Worm (Caenorhabditis elegans) whole organism, L4 larva: ENCODE data around the gene F41H10.4.

Source experiments
- F10B5.3 ChIP-seq: sonication (generic microtip); optimal IDR thresholded peaks from 2 replicates; lab custom pipeline; 2016; ENCODE audit warnings: mild to moderate bottlenecking, missing genetic modification characterization, missing compliant biosample characterization
- F26F4.8 ChIP-seq: fragments of 200-800 bp; sonication (Bioruptor generic); conservative IDR thresholded peaks from 2 replicates; pipeline ENCODE4 v1.3.6; 2022; ENCODE audit warnings: missing genetic modification characterization, missing compliant biosample characterization
- F37D6.2 ChIP-seq: sonication (generic microtip); optimal IDR thresholded peaks from 2 replicates; lab custom pipeline; 2016; ENCODE audit warnings: mild to moderate bottlenecking, missing genetic modification characterization, missing compliant biosample characterization
- F49E8.2 ChIP-seq: sonication (generic microtip); optimal IDR thresholded peaks from 2 replicates; lab custom pipeline; 2016; ENCODE audit warnings: missing compliant biosample characterization, mild to moderate bottlenecking, missing genetic modification characterization, borderline replicate concordance
- Y48G9A.11 ChIP-seq: fragments of 200-800 bp; sonication (Bioruptor generic); IDR thresholded peaks from 2 replicates; pipeline ENCODE4 v1.3.6; 2022; ENCODE audit warnings: missing genetic modification reagents, missing genetic modification characterization, missing compliant biosample characterization
- Y75B8A.6 ChIP-seq: fragments of 200-800 bp; sonication (Bioruptor generic); IDR thresholded peaks from 2 replicates; pipeline ENCODE4 v1.3.6; 2022; ENCODE audit warnings: missing genetic modification reagents, missing genetic modification characterization, missing compliant biosample characterization
- ama-1 ChIP-seq: fragments of 150-350 bp; optimal IDR thresholded peaks from 2 replicates; lab custom pipeline; 2014; ENCODE audit warnings: inconsistent platforms, mixed read lengths
- ceh-28 ChIP-seq: fragments of 150-350 bp; optimal IDR thresholded peaks from 2 replicates; lab custom pipeline; 2014; ENCODE audit warnings: missing biosample characterization, missing genetic modification reagents, missing genetic modification characterization
- ceh-82 ChIP-seq: sonication (generic microtip); optimal IDR thresholded peaks from 2 replicates; lab custom pipeline; 2017; ENCODE audit warnings: missing biosample characterization, missing genetic modification characterization
- cey-2 ChIP-seq: sonication (generic microtip); optimal IDR thresholded peaks from 3 replicates; lab custom pipeline; 2017; ENCODE audit warnings: missing genetic modification characterization, mild to moderate bottlenecking, missing compliant biosample characterization, antibody characterized with exemption, borderline replicate concordance; ENCODE audit not compliant: insufficient read depth
- dmd-8 ChIP-seq: fragments of 200-800 bp; sonication (Bioruptor generic); IDR thresholded peaks from 2 replicates; pipeline ENCODE4 v1.3.6; 2022; ENCODE audit warnings: missing genetic modification characterization, missing compliant biosample characterization
- egl-27 ChIP-seq: sonication (generic microtip); optimal IDR thresholded peaks from 3 replicates; lab custom pipeline; 2017; ENCODE audit warnings: missing biosample characterization, missing genetic modification reagents, missing genetic modification characterization
- fos-1 ChIP-seq: fragments of 150-350 bp; optimal IDR thresholded peaks from 2 replicates; lab custom pipeline; 2014; ENCODE audit warnings: missing biosample characterization, missing genetic modification characterization
- gei-8 ChIP-seq: fragments of 200-800 bp; sonication (Bioruptor generic); optimal IDR thresholded peaks from 2 replicates; lab custom pipeline; 2018; ENCODE audit warnings: mild to moderate bottlenecking, missing genetic modification characterization, missing compliant biosample characterization
- hif-1 ChIP-seq, 2 experiments: sonication (generic microtip); optimal IDR thresholded peaks; 2 replicates each; lab custom pipeline; 2016 to 2017; ENCODE audit warnings: missing compliant biosample characterization in 2 of 2, missing genetic modification characterization in 2 of 2, missing genetic modification reagents in 2 of 2, missing genotype in 2 of 2, mild to moderate bottlenecking in 1 of 2
- hlh-30 ChIP-seq: sonication (generic microtip); optimal IDR thresholded peaks from 2 replicates; lab custom pipeline; 2017; ENCODE audit warnings: antibody characterized with exemption, mild to moderate bottlenecking, missing genetic modification characterization, missing compliant biosample characterization; ENCODE audit not compliant: insufficient read depth
- lir-3 ChIP-seq: sonication (generic microtip); optimal IDR thresholded peaks from 2 replicates; lab custom pipeline; 2016; ENCODE audit warnings: mild to moderate bottlenecking, missing genetic modification characterization, missing compliant biosample characterization
- nhr-237 ChIP-seq: sonication (generic microtip); optimal IDR thresholded peaks from 2 replicates; lab custom pipeline; 2017; ENCODE audit warnings: missing biosample characterization, missing genetic modification characterization
- nhr-25 ChIP-seq: sonication (generic microtip); optimal IDR thresholded peaks from 2 replicates; lab custom pipeline; 2017; ENCODE audit warnings: missing genetic modification characterization, mild to moderate bottlenecking, missing compliant biosample characterization, antibody characterized with exemption, moderate library complexity, borderline replicate concordance; ENCODE audit not compliant: insufficient read depth
- nhr-42 ChIP-seq: fragments of 200-800 bp; sonication (Bioruptor generic); IDR thresholded peaks from 2 replicates; pipeline ENCODE4 v1.3.6; 2022; ENCODE audit warnings: missing genetic modification characterization, missing compliant biosample characterization
- nhr-48 ChIP-seq: sonication (generic microtip); optimal IDR thresholded peaks from 2 replicates; lab custom pipeline; 2016; ENCODE audit warnings: mild to moderate bottlenecking, missing genetic modification characterization, missing compliant biosample characterization
- nhr-77 ChIP-seq: fragments of 150-350 bp; optimal IDR thresholded peaks from 2 replicates; lab custom pipeline; 2014; ENCODE audit warnings: missing biosample characterization, missing genetic modification characterization
- pha-4 ChIP-seq, 2 experiments: fragments of 150-350 bp in 1 of 2; fragments of 200-800 bp in 1 of 2; sonication (Bioruptor generic) in 1 of 2; IDR thresholded peaks in 1 of 2; optimal IDR thresholded peaks in 1 of 2; 2 replicates each; pipeline versions ENCODE4 v1.3.6 to Lab custom; 2014 to 2022; ENCODE audit warnings: missing genetic modification characterization in 2 of 2, missing genetic modification reagents in 2 of 2, missing biosample characterization in 1 of 2, missing compliant biosample characterization in 1 of 2
- saeg-2 ChIP-seq: fragments of 200-800 bp; sonication (Bioruptor generic); IDR thresholded peaks from 2 replicates; pipeline ENCODE4 v1.3.6; 2022; ENCODE audit warnings: missing genetic modification reagents, missing genetic modification characterization, missing compliant biosample characterization
- unc-62 ChIP-seq, 3 experiments: fragments of 150-350 bp in 1 of 3; sonication (generic microtip); optimal IDR thresholded peaks in 2 of 3; peaks in 1 of 3; 1 replicate in 1 of 3; 2 replicates in 2 of 3; lab custom pipeline; 2014 to 2017; ENCODE audit warnings: missing biosample characterization in 3 of 3, missing genetic modification characterization in 3 of 3, missing genetic modification reagents in 3 of 3, missing genotype in 1 of 3
- vab-7 ChIP-seq: fragments of 200-800 bp; sonication (Bioruptor generic); IDR thresholded peaks from 2 replicates; pipeline ENCODE4 v1.3.6; 2022; ENCODE audit warnings: missing genetic modification reagents, missing genetic modification characterization, missing compliant biosample characterization
- zfp-3 ChIP-seq: fragments of 200-800 bp; sonication (Bioruptor generic); conservative IDR thresholded peaks from 2 replicates; pipeline ENCODE4 v1.3.6; 2022; ENCODE audit warnings: missing genetic modification reagents, missing genetic modification characterization, missing compliant biosample characterization
- zip-11 ChIP-seq: fragments of 200-800 bp; sonication (Bioruptor generic); IDR thresholded peaks from 2 replicates; pipeline ENCODE4 v1.3.6; 2022; ENCODE audit warnings: missing genetic modification characterization, missing compliant biosample characterization

F41H10.4 gene

DNA sequence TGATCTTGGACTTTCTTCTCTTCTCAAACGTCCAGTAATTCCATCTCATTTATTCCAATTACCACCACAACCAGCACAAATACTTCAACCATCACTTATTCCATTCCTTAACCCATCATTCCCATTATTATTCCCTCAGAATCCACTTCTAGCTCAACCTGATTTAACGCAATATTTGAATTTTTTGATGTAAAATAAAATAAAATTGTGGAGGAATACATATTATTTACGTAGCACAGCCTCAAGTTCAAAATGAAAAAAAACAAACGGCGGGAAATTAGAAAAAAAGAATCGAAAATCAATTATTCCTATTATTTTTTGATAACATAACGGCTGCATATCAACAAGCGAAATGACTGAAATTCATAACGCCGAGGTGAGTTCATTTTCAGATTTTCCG, 41.0 kb downstream of the F41H10.4 start, which contains the start of gene ZK616.61:
ZK616.61 (plus strand) TSS at position 301 of the 400 bp plus-strand sequence.
- TF ChIP-seq Y75B8A.6 (GFP tag; lab: Robert Waterston, UW) (no peak), F10B5.3 (tag; lab: Kevin White, UChicago) (no peak), Y48G9A.11 (no peak), ama-1 (lab: Kevin White, UChicago) (no peak), lir-3 (tag; lab: Kevin White, UChicago) (no peak), zfp-3 (GFP tag; lab: Robert Waterston, UW) (no peak)

DNA sequence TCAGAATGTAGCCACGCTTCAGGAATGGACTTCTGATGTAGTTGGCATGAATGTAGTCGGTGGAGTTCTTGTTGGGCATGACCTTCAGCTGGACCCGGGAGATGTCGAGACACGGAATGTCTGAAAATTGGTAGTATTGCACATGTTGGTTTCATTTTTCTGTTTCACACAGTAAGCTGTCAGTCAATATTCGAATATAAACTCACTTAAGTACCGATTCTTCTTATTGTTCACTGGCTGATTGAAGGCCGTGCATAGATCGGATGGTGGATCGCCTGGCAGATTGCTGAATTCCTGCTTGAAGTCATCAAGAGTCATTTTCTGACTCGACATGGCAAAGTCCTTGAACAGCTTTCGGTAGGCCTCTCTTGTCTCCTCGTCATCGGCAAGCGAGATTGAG, 44.8 kb downstream of the F41H10.4 start:
- peak in 1 of 2 experiments; percentile 95 for TF ChIP-seq unc-62 (GFP tag; optimal IDR thresholded peaks at IDR 0.05 in 1 of 2; lab: Kevin White, UChicago)
- TF ChIP-seq unc-62 (tag; optimal IDR thresholded peaks at IDR 0.05; lab: Kevin White, UChicago), result no peak
- no peak for TF ChIP-seq cey-2

DNA sequence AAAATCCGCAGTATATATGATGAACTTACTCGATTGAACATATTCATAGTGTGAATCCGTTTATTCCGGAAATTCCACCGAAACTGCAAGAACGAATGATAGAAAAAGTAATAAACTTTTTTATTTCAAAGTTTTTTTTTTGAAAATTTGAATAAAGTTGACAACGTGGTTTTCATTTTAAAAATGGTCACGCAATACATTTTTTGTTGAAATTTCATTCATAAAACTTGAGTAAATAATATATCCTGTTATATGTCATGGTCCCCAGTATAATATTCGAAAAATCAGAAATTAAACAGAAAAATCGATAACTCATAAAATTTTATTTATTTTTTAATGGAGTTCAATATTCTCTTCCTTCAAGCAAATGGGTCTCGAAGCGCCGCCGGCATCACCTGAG, 46.8 kb downstream of the F41H10.4 start, which contains the start of gene ZK616.65:
ZK616.65 (minus strand) TSS at position 101 of the 400 bp plus-strand sequence.
- TF ChIP-seq gei-8 (GFP tag; lab: Kevin White, UChicago) (no peak), nhr-77 (no peak), vab-7 (GFP tag; lab: Robert Waterston, UW) (no peak), zfp-3 (GFP tag; lab: Robert Waterston, UW) (no peak), hlh-30 (tag; lab: Kevin White, UChicago) (no peak), F37D6.2 (tag; lab: Kevin White, UChicago) (no peak), pha-4 (GFP tag; IDR thresholded peaks at IDR 0.05; lab: Robert Waterston, UW) (no peak), pha-4 (tag; optimal IDR thresholded peaks at IDR 0.05; lab: Kevin White, UChicago) (no peak), nhr-25 (tag; lab: Kevin White, UChicago) (no peak), hif-1 (tag; optimal IDR thresholded peaks at IDR 0.05; lab: Kevin White, UChicago) (no peak), nhr-42 (GFP tag; lab: Robert Waterston, UW) (no peak), F26F4.8 (no peak), zip-11 (GFP tag; lab: Robert Waterston, UW) (no peak), ceh-82 (tag; lab: Kevin White, UChicago) (no peak)

DNA sequence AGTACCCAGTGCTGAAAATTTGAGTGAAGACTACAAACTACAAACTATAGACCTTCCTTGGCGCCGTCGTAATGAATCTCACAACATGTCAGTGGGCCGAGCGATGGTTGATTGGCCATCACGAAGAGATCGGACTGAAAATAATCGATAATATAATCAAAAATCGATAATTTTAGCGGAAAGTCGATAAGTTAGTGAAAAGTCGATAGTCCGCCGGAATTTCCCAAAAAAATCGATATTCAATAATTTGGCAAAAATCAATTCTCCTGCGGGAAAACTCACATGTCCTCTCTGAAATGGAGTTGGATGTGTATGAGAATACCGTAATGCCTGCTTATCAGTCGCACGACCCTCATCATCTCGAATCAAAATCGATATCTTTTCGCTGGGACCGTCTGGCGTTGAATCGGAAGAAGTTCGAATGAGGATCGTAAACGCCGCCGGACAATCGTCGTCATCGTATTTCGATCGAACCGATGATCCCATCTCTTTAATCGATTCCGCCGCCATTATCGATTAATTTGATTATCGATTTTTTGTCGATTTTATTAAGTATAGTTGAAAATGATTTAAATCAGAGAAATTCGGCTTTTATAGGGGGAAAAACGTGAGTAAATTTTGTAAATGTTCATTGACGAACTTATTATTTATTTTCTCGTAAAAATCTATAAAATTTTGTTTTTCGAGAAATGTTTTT, 47.4 kb downstream of the F41H10.4 start, which contains the start of gene ZK616.8:
ZK616.8 (minus strand) TSS at position 553 of the 697 bp plus-strand sequence.
- TF ChIP-seq fos-1 (tag; lab: Kevin White, UChicago) (no peak), nhr-48 (no peak), F49E8.2 (tag; lab: Kevin White, UChicago) (no peak), saeg-2 (GFP tag; lab: Robert Waterston, UW) (no peak), nhr-237 (tag; lab: Kevin White, UChicago) (no peak), ceh-28 (tag; lab: Kevin White, UChicago) (peak; percentile 85), dmd-8 (no peak)

DNA sequence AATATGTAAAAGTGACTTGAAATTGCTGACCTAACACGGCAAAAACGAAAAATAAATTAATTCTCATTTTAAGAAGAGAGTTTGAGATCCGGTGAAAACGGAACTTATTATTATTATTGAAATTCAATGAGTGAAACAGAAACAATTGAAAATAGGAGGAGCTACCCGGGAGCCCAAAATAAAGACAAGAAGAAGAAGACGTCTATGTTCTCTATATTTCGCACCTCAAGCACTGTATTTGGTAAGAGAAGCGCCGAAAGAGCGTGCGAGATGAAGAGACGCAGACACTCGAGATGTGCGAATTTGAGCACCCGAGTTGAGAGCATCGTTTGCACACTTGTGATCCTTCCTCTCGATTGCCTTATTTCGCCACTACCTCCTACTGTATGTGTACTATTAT, 51.3 kb downstream of the F41H10.4 start, which contains the start of gene spp-7:
spp-7 (minus strand) TSS at position 101 of the 400 bp plus-strand sequence.
- no peak for TF ChIP-seq egl-27 (tag; lab: Kevin White, UChicago)
